Worm (Caenorhabditis elegans): Measurements from ENCODE around the gene srw-17.

DNA sequence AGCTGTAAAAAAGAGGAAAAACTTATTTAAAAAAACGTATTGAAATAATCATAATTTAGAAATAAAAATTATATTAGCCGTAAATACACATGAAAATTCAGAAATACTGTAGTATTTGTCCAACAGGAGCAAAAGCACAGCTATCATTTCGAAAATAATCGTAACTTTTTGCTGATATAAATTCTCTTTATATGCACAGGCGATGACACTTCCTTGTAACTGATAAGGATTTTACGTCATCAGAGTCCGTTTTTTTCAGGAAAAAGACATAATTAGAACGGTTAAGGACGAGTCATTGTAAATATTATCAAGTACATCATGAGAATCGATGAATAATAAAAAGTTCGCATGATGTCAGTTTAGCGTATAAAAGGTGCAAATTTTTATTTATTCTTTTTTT lies 46.6 kb upstream of the srw-17 start:
- TF ChIP-seq ttx-3 (tag; optimal IDR thresholded peaks at IDR 0.05) = no peak
- TF ChIP-seq dve-1 (tag; optimal IDR thresholded peaks at IDR 0.05) = no peak
- no peak for TF ChIP-seq ama-1 (optimal IDR thresholded peaks at IDR 0.05)
- TF ChIP-seq pqm-1 (tag; optimal IDR thresholded peaks at IDR 0.05) = no peak
- TF ChIP-seq nfya-1 (tag; optimal IDR thresholded peaks at IDR 0.05) = no peak
- TF ChIP-seq pax-1 (tag; optimal IDR thresholded peaks at IDR 0.05) = no peak
- TF ChIP-seq pat-9 (tag; optimal IDR thresholded peaks at IDR 0.05) = no peak
- no peak for TF ChIP-seq pha-4 (tag; optimal IDR thresholded peaks at IDR 0.05)
- TF ChIP-seq hlh-15 (tag; optimal IDR thresholded peaks at IDR 0.05) = no peak

Measured in whole organism, late embryonic.